Worm (Caenorhabditis elegans): ENCODE results near the gene F40G12.4.

- TF ChIP-seq mep-1 (tag; optimal IDR thresholded peaks at IDR 0.05) = no peak
- no peak for TF ChIP-seq unc-39 (tag; optimal IDR thresholded peaks at IDR 0.05)
- no peak for TF ChIP-seq nhr-28 (tag; optimal IDR thresholded peaks at IDR 0.05)
- no peak for TF ChIP-seq ztf-11 (tag; optimal IDR thresholded peaks at IDR 0.05)
- no peak for TF ChIP-seq unc-62 (GFP tag; optimal IDR thresholded peaks at IDR 0.05)
- no peak for TF ChIP-seq elt-3 (tag; optimal IDR thresholded peaks at IDR 0.05)
- TF ChIP-seq hlh-1 (tag; optimal IDR thresholded peaks at IDR 0.05) = no peak
- TF ChIP-seq bed-3 (GFP tag; optimal IDR thresholded peaks at IDR 0.05) = no peak
- TF ChIP-seq snpc-4 (tag; optimal IDR thresholded peaks at IDR 0.05) = no peak
- no peak for TF ChIP-seq nhr-237 (tag; optimal IDR thresholded peaks at IDR 0.05)
These were observed 28.0 kb upstream of the F40G12.4 start, which contains the start of gene F14D7.3 for ce11 chrV:14296499-14296898.

All from whole organism, mixed stage, embryonic.